Fruit fly (Drosophila melanogaster): ENCODE results near the gene LKRSDH.

DNA sequence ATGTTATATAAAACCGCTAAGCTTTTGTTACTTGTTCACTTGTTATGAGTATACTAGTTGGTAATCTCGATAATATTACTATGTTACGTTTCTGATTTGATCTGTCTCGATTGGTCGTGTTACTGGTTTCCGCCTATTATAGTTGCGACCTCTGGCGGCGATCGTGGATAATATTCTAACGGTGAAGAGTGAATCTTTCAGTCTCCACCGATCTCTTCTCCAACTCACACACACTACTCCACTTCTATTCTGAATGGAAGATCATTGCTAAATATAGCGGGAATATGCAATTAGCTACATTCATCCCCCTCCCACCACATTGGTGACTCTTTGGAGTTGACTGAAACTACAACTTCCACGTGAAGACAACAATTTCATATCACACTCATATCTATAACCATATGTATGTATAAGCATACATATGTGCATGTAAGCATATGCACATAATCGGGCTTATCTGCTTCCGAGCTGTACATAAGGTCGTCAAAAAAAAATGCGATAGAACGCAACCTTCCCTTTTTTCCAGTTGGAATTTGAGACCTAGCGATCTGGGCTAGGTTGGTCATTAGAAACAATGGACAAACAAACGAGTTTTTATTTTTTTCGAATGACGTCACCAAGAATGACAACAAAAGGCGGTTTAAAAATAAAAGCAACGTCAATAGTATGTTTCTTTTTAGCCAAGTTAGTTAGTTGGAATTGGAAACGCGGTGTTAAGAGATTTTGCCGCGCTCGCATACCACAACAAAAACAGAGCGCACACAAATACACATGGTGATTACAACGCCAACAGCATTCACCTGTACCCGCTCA lies 13.3 kb upstream of the LKRSDH start:
- TF ChIP-seq pan (optimal IDR thresholded peaks at IDR 0.05) (no peak), Dll (optimal IDR thresholded peaks at IDR 0.05) (no peak)

Data from whole organism.